Worm (Caenorhabditis elegans) whole organism, early embryonic: ENCODE measurements around the gene srv-5.

Experiments used
- F13C5.2 ChIP-seq: sonication (generic microtip); optimal IDR thresholded peaks from 2 replicates; lab custom pipeline; 2017; ENCODE audit warnings: mild to moderate bottlenecking, missing genetic modification characterization, inconsistent platforms, missing compliant biosample characterization
- aly-1 ChIP-seq: sonication (generic microtip); optimal IDR thresholded peaks from 2 replicates; lab custom pipeline; 2016; ENCODE audit warnings: missing genetic modification characterization, missing compliant biosample characterization
- ama-1 ChIP-seq: fragments of 150-350 bp; optimal IDR thresholded peaks from 2 replicates; lab custom pipeline; 2014
- flt-1 ChIP-seq: fragments of 200-800 bp; sonication (Bioruptor generic); IDR thresholded peaks from 2 replicates; pipeline ENCODE4 v1.3.6; 2022; ENCODE audit warnings: missing genetic modification characterization, missing compliant biosample characterization
- hmg-4 ChIP-seq: fragments of 200-800 bp; sonication (Bioruptor generic); optimal IDR thresholded peaks from 2 replicates; lab custom pipeline; 2018; ENCODE audit warnings: mild to moderate bottlenecking, missing genetic modification characterization, missing compliant biosample characterization
- hnd-1 ChIP-seq: sonication (generic microtip); optimal IDR thresholded peaks from 2 replicates; lab custom pipeline; 2016; ENCODE audit warnings: missing genetic modification characterization, missing compliant biosample characterization
- pes-1 ChIP-seq: fragments of 200-800 bp; sonication (Bioruptor generic); IDR thresholded peaks from 2 replicates; pipeline ENCODE4 v1.3.6; 2022; ENCODE audit warnings: missing genetic modification reagents, missing genetic modification characterization, missing compliant biosample characterization
- scrt-1 ChIP-seq: fragments of 200-800 bp; sonication (Bioruptor generic); IDR thresholded peaks from 2 replicates; pipeline ENCODE4 v1.3.6; 2022; ENCODE audit warnings: missing genetic modification characterization, missing compliant biosample characterization
- tbx-11 ChIP-seq: fragments of 200-800 bp; sonication (Bioruptor generic); IDR thresholded peaks from 2 replicates; pipeline ENCODE4 v1.3.6; 2022; ENCODE audit warnings: missing genetic modification characterization, missing compliant biosample characterization

DNA sequence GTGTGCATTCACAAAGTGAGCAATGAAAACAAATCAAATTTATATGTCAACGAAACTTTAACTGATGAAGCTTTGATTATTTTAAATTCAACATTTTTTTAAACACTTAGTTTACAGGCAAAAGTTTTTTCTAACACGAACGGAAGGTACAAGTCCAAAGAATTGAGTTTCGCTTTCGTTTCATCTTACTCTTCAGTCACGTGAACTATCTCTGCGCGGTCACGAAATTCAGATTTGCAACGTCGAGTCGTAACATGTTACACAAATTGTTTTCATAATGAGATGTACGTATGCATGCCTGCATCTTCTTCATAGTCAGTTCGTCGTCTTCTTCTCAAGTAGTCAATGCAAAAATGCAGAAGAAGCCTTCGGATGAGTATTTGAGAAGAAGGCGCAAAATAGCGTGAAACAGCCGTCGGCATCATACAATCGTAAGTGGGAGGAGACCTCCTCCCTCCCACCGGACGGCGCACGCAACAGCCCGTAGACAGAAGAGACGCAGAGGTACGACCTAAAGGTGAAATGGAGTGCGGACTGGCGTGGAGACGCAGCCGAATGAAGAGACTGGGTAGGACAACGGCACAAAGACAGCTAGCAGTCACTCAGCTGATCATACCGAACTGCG, 13.2 kb downstream of the srv-5 start, which contains the start of gene coel-1:
- TF ChIP-seq hnd-1, result no peak
- TF ChIP-seq F13C5.2, result no peak
- no peak for TF ChIP-seq tbx-11 (GFP tag; lab: Robert Waterston, UW)
- TF ChIP-seq ama-1 (lab: Kevin White, UChicago), result no peak
- TF ChIP-seq hmg-4 (GFP tag; lab: Kevin White, UChicago), result peak; percentile 77
- TF ChIP-seq scrt-1 (GFP tag; lab: Robert Waterston, UW), result no peak
- TF ChIP-seq pes-1, result no peak
- TF ChIP-seq flt-1 (GFP tag; lab: Robert Waterston, UW), result no peak
- peak; percentile 4 for TF ChIP-seq aly-1 (tag; lab: Kevin White, UChicago)
